Fruit fly (Drosophila melanogaster) whole organism: ENCODE data around the gene Phae2.

Experiments used
- CG8478 ChIP-seq: fragments of >200 bp; optimal IDR thresholded peaks from 2 replicates; lab custom pipeline; 2018; ENCODE audit warnings: inconsistent platforms
- Dll ChIP-seq: fragments of >200 bp; optimal IDR thresholded peaks from 2 replicates; lab custom pipeline; 2017
- psq ChIP-seq: fragments of >200 bp; optimal IDR thresholded peaks from 2 replicates; lab custom pipeline; 2017
- usp ChIP-seq: fragments of >200 bp; optimal IDR thresholded peaks from 2 replicates; lab custom pipeline; 2017; ENCODE audit warnings: missing biosample characterization, missing genetic modification characterization, mixed read lengths

- no peak for TF ChIP-seq usp (GFP tag; lab: Kevin White, UChicago)
- TF ChIP-seq Dll (lab: Kevin White, UChicago): no peak
- no peak for TF ChIP-seq psq (lab: Kevin White, UChicago)
- TF ChIP-seq CG8478: no peak
These were observed 3.8 kb upstream of the Phae2 start for dm6 chr2L:12107087-12107486.
